Worm (Caenorhabditis elegans): ENCODE measurements around the gene cyp-33C8.

The cyp-33C8 gene

DNA sequence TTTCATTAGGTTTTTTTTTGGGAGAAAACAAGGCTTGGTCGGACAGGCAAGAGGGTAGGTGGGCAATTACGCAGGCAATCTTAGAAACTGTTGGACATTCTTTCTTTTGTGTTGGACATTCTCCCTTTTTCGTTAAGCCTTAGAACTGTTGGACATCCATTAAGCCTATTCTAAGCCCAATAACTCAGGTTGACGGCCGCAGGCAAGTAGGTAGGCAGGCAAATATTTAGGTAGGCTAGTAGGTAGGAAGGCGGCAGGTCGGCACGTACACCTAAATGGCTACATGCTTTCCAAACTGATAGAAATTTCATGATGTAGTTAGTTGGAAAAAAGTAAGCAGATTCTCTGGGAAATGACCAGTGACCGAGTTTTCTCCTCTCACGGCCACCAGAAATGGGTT lies 28.8 kb upstream of the cyp-33C8 start:
- no peak for TF ChIP-seq zip-5 (tag; optimal IDR thresholded peaks at IDR 0.05)
- TF ChIP-seq ceh-30 (tag; optimal IDR thresholded peaks at IDR 0.05): no peak
- no peak for TF ChIP-seq ceh-22 (tag; optimal IDR thresholded peaks at IDR 0.05)
- no peak for TF ChIP-seq K02D7.2 (tag; optimal IDR thresholded peaks at IDR 0.05)
- no peak for TF ChIP-seq dve-1 (tag; optimal IDR thresholded peaks at IDR 0.05)
- no peak for TF ChIP-seq odd-2 (tag; optimal IDR thresholded peaks at IDR 0.05)
- no peak for TF ChIP-seq pat-9 (tag; optimal IDR thresholded peaks at IDR 0.05)
- TF ChIP-seq sox-2 (GFP tag; IDR thresholded peaks at IDR 0.05): no peak
- no peak for TF ChIP-seq ceh-2 (tag; optimal IDR thresholded peaks at IDR 0.05)
- no peak for TF ChIP-seq syd-9 (tag; optimal IDR thresholded peaks at IDR 0.05)
- TF ChIP-seq pros-1 (tag; optimal IDR thresholded peaks at IDR 0.05): no peak

- no peak for TF ChIP-seq ztf-16 (tag; optimal IDR thresholded peaks at IDR 0.05)
- no peak for TF ChIP-seq nfya-1 (tag; optimal IDR thresholded peaks at IDR 0.05)
- TF ChIP-seq K02D7.2 (tag; optimal IDR thresholded peaks at IDR 0.05): no peak
Measured at ce11 chrV:3831616-3832015, 28.3 kb upstream of the cyp-33C8 start, which contains the start of gene H10D18.5. TSS of gene H10D18.5 (minus strand) at chrV:3831716.

ce11 chrV:3825190-3825589 lies 21.8 kb upstream of the cyp-33C8 start:
- TF ChIP-seq nhr-232 (tag; optimal IDR thresholded peaks at IDR 0.05): no peak

ce11 chrV:3820875-3821274 lies 17.5 kb upstream of the cyp-33C8 start:
- TF ChIP-seq ama-1 (optimal IDR thresholded peaks at IDR 0.05) (no peak), hlh-30 (tag; optimal IDR thresholded peaks at IDR 0.05; ENCODE audit: insufficient read depth) (no peak), C38D4.7 (GFP tag; optimal IDR thresholded peaks at IDR 0.05) (no peak), unc-86 (tag; optimal IDR thresholded peaks at IDR 0.05) (no peak), npax-4 (tag; optimal IDR thresholded peaks at IDR 0.05) (no peak), tbx-7 (tag; optimal IDR thresholded peaks at IDR 0.05) (no peak), tbx-2 (tag; optimal IDR thresholded peaks at IDR 0.05) (no peak), unc-3 (GFP tag; conservative IDR thresholded peaks at IDR 0.05) (no peak), unc-3 (tag; optimal IDR thresholded peaks at IDR 0.05) (no peak), ceh-30 (tag; optimal IDR thresholded peaks at IDR 0.05) (no peak), gmeb-2 (tag; optimal IDR thresholded peaks at IDR 0.05) (no peak), fkh-6 (tag; optimal IDR thresholded peaks at IDR 0.05) (no peak)

DNA sequence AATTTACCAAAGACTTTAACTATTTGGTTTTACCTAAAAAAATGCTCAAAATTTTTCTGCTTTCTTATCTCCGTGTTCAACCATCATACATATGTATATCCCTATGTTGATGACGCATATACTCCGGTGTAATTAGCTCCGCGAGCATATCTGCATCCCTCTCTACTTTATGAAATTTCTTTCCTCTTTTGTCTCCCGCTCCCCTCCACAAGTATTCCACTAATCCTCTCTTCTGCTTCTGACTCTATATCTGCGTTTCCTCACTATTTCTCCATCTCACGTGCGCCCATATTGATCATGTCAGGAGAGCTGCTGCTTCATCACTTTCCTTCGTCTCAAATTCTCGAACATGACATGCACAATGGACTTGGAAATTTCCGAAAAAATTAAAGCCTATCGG lies 11.6 kb upstream of the cyp-33C8 start, which contains the start of gene H10D18.1:
H10D18.1 (plus strand) TSS at position 277 of the 400 bp plus-strand sequence.
- TF ChIP-seq unc-55 (GFP tag; optimal IDR thresholded peaks at IDR 0.05) (no peak), unc-42 (tag; optimal IDR thresholded peaks at IDR 0.05) (peak; percentile 44), ceh-2 (tag; optimal IDR thresholded peaks at IDR 0.05) (no peak), sdc-2 (tag; optimal IDR thresholded peaks at IDR 0.05) (no peak), ceh-48 (tag; optimal IDR thresholded peaks at IDR 0.05) (no peak), ttx-3 (tag; optimal IDR thresholded peaks at IDR 0.05) (no peak), ceh-31 (tag; optimal IDR thresholded peaks at IDR 0.05) (peak; percentile 3), hlh-30 (tag; optimal IDR thresholded peaks at IDR 0.05; ENCODE audit: insufficient read depth) (no peak), pag-3 (tag; optimal IDR thresholded peaks at IDR 0.05; ENCODE audit: borderline replicate concordance) (no peak), hlh-15 (tag; optimal IDR thresholded peaks at IDR 0.05) (no peak), pha-2 (tag; optimal IDR thresholded peaks at IDR 0.05) (no peak)

DNA sequence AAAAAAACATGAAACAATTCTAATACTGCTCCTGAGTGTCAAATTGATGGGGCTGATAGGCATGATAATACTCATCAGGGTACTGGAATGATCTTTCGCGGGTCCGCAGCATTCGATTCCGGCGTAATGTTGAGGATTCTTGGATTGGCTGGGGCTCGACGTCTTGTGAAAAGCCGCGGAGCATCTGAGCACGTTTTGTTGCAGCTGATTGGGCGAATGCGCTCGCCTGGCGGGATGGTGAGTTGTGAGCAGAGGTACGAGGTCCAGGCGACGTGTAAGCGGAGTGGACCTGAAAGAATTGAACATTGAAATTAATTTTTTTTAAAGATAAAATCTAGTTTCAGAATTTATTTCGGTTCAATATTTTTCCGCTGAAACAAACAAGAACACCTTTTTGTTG lies 10.7 kb upstream of the cyp-33C8 start:
- TF ChIP-seq pax-1 (tag; optimal IDR thresholded peaks at IDR 0.05) (no peak), elt-2 (tag; optimal IDR thresholded peaks at IDR 0.05) (no peak), mec-3 (tag; optimal IDR thresholded peaks at IDR 0.05; ENCODE audit: borderline replicate concordance) (no peak), fax-1 (tag; optimal IDR thresholded peaks at IDR 0.05) (no peak), pha-2 (tag; optimal IDR thresholded peaks at IDR 0.05) (no peak), nhr-232 (tag; optimal IDR thresholded peaks at IDR 0.05) (no peak)
